Fruit fly (Drosophila melanogaster): ENCODE results near the gene sl.

The sl gene

dm6 chrX:16371923-16372322 lies 21.8 kb downstream of the sl start:
- TF ChIP-seq Sin3A (optimal IDR thresholded peaks at IDR 0.05) (no peak), insv (optimal IDR thresholded peaks at IDR 0.05) (no peak), ttk (optimal IDR thresholded peaks at IDR 0.05) (no peak), Myc (optimal IDR thresholded peaks at IDR 0.05) (no peak), psq (optimal IDR thresholded peaks at IDR 0.05) (no peak), h (optimal IDR thresholded peaks at IDR 0.05) (no peak)

dm6 chrX:16372492-16373350 lies 22.6 kb downstream of the sl start, which contains the start of gene Fur2:
Gene Fur2 (plus strand): TSS chrX:16373086.
- no peak for TF ChIP-seq Myc (optimal IDR thresholded peaks at IDR 0.05)
- TF ChIP-seq psq (optimal IDR thresholded peaks at IDR 0.05) = no peak
- no peak for TF ChIP-seq ttk (optimal IDR thresholded peaks at IDR 0.05)
- no peak for TF ChIP-seq insv (optimal IDR thresholded peaks at IDR 0.05)
- TF ChIP-seq h (optimal IDR thresholded peaks at IDR 0.05) = no peak
- TF ChIP-seq Sin3A (optimal IDR thresholded peaks at IDR 0.05) = no peak

- no peak for TF ChIP-seq ttk (optimal IDR thresholded peaks at IDR 0.05)
- no peak for TF ChIP-seq psq (optimal IDR thresholded peaks at IDR 0.05)
Observed at dm6 chrX:16373541-16373940, 23.4 kb downstream of the sl start.

- no peak for TF ChIP-seq Myc (optimal IDR thresholded peaks at IDR 0.05)
- TF ChIP-seq Sin3A (optimal IDR thresholded peaks at IDR 0.05) = no peak
Observed at dm6 chrX:16374059-16374458, 23.9 kb downstream of the sl start.

- no peak for TF ChIP-seq Myc (optimal IDR thresholded peaks at IDR 0.05)
- TF ChIP-seq ttk (optimal IDR thresholded peaks at IDR 0.05) = no peak
- TF ChIP-seq h (optimal IDR thresholded peaks at IDR 0.05) = no peak
- no peak for TF ChIP-seq psq (optimal IDR thresholded peaks at IDR 0.05)
- TF ChIP-seq insv (optimal IDR thresholded peaks at IDR 0.05) = no peak
- TF ChIP-seq Sin3A (optimal IDR thresholded peaks at IDR 0.05) = no peak
Observed at dm6 chrX:16383667-16384515, 33.8 kb downstream of the sl start.

dm6 chrX:16384843-16385726 lies 35.0 kb downstream of the sl start, which contains the start of the genes CG9992 and CG4239:
Gene CG9992 (minus strand): TSS chrX:16384908.
Gene CG4239 (plus strand): TSS chrX:16385278.
- TF ChIP-seq psq (optimal IDR thresholded peaks at IDR 0.05) (no peak), insv (optimal IDR thresholded peaks at IDR 0.05) (no peak), Sin3A (optimal IDR thresholded peaks at IDR 0.05) (no peak), h (optimal IDR thresholded peaks at IDR 0.05) (no peak), Myc (optimal IDR thresholded peaks at IDR 0.05) (no peak), ttk (optimal IDR thresholded peaks at IDR 0.05) (no peak)

- TF ChIP-seq psq (optimal IDR thresholded peaks at IDR 0.05) (no peak), insv (optimal IDR thresholded peaks at IDR 0.05) (no peak), Sin3A (optimal IDR thresholded peaks at IDR 0.05) (no peak), Myc (optimal IDR thresholded peaks at IDR 0.05) (no peak), ttk (optimal IDR thresholded peaks at IDR 0.05) (no peak), h (optimal IDR thresholded peaks at IDR 0.05) (no peak)
Observed at dm6 chrX:16385942-16386392, 35.9 kb downstream of the sl start.

- TF ChIP-seq ttk (optimal IDR thresholded peaks at IDR 0.05) = no peak
- no peak for TF ChIP-seq Myc (optimal IDR thresholded peaks at IDR 0.05)
- no peak for TF ChIP-seq Sin3A (optimal IDR thresholded peaks at IDR 0.05)
- no peak for TF ChIP-seq psq (optimal IDR thresholded peaks at IDR 0.05)
Observed at dm6 chrX:16391397-16391796, 41.3 kb downstream of the sl start, which contains the start of the genes TH1 and mei-41. Gene TH1 (minus strand): TSS chrX:16391438. Gene mei-41 (plus strand): TSS chrX:16391698.

dm6 chrX:16403811-16404420 lies 53.8 kb downstream of the sl start:
- no peak for TF ChIP-seq psq (optimal IDR thresholded peaks at IDR 0.05)
- no peak for TF ChIP-seq Myc (optimal IDR thresholded peaks at IDR 0.05)
- no peak for TF ChIP-seq Sin3A (optimal IDR thresholded peaks at IDR 0.05)
- no peak for TF ChIP-seq h (optimal IDR thresholded peaks at IDR 0.05)
- TF ChIP-seq ttk (optimal IDR thresholded peaks at IDR 0.05) = no peak
- no peak for TF ChIP-seq insv (optimal IDR thresholded peaks at IDR 0.05)

- TF ChIP-seq Sin3A (optimal IDR thresholded peaks at IDR 0.05) = no peak
- no peak for TF ChIP-seq psq (optimal IDR thresholded peaks at IDR 0.05)
- no peak for TF ChIP-seq insv (optimal IDR thresholded peaks at IDR 0.05)
- no peak for TF ChIP-seq h (optimal IDR thresholded peaks at IDR 0.05)
- no peak for TF ChIP-seq Myc (optimal IDR thresholded peaks at IDR 0.05)
- no peak for TF ChIP-seq ttk (optimal IDR thresholded peaks at IDR 0.05)
Observed at dm6 chrX:16404803-16405202, 54.7 kb downstream of the sl start, which contains the start of gene CG9981. Gene CG9981 (minus strand): TSS chrX:16405122.

- TF ChIP-seq Myc (optimal IDR thresholded peaks at IDR 0.05) (no peak), h (optimal IDR thresholded peaks at IDR 0.05) (no peak), insv (optimal IDR thresholded peaks at IDR 0.05) (no peak), ttk (optimal IDR thresholded peaks at IDR 0.05) (no peak), Sin3A (optimal IDR thresholded peaks at IDR 0.05) (no peak), psq (optimal IDR thresholded peaks at IDR 0.05) (no peak)
Observed at dm6 chrX:16405209-16405608, 55.1 kb downstream of the sl start, which contains the start of gene CG4301. Gene CG4301 (plus strand): TSS chrX:16405509.

Data from Kc167 (cell line).